Worm (Caenorhabditis elegans) whole organism, young adult: ENCODE data around the gene F52C6.3.

ENCODE experiments used
- B0035.1 ChIP-seq: sonication (generic microtip); optimal IDR thresholded peaks from 2 replicates; lab custom pipeline; 2016; ENCODE audit warnings: missing genetic modification characterization, mild to moderate bottlenecking, missing compliant biosample characterization, missing genotype, missing genetic modification reagents
- C06A6.2 ChIP-seq: fragments of 200-800 bp; sonication (Bioruptor generic); conservative IDR thresholded peaks from 2 replicates; pipeline ENCODE4 v1.3.6; 2022; ENCODE audit warnings: missing genetic modification characterization, missing compliant biosample characterization
- D2030.7 ChIP-seq: fragments of 200-800 bp; sonication (Bioruptor generic); IDR thresholded peaks from 2 replicates; pipeline ENCODE4 v1.3.6; 2022; ENCODE audit warnings: missing genetic modification reagents, missing genetic modification characterization, missing compliant biosample characterization
- F10E7.11 ChIP-seq: sonication (generic microtip); optimal IDR thresholded peaks from 2 replicates; lab custom pipeline; 2017; ENCODE audit warnings: mild to moderate bottlenecking, missing genetic modification characterization, moderate library complexity, missing compliant biosample characterization
- F37B4.10 ChIP-seq: fragments of 200-800 bp; sonication (Bioruptor generic); IDR thresholded peaks from 2 replicates; pipeline ENCODE4 v1.3.6; 2022; ENCODE audit warnings: missing genetic modification characterization, missing compliant biosample characterization
- F52B5.7 ChIP-seq: sonication (generic microtip); optimal IDR thresholded peaks from 2 replicates; lab custom pipeline; 2016; ENCODE audit warnings: mild to moderate bottlenecking, missing genetic modification characterization, missing compliant biosample characterization
- F55B11.4 ChIP-seq: sonication (generic microtip); optimal IDR thresholded peaks from 2 replicates; lab custom pipeline; 2016; ENCODE audit warnings: missing compliant biosample characterization, missing genetic modification characterization, borderline replicate concordance; ENCODE audit not compliant: insufficient read depth
- F57A8.1 ChIP-seq: fragments of 200-800 bp; sonication (Bioruptor generic); optimal IDR thresholded peaks from 2 replicates; lab custom pipeline; 2018; ENCODE audit warnings: mild to moderate bottlenecking, missing genetic modification characterization, moderate library complexity, missing compliant biosample characterization
- F57C9.4 ChIP-seq: sonication (generic microtip); optimal IDR thresholded peaks from 2 replicates; lab custom pipeline; 2017; ENCODE audit warnings: mild to moderate bottlenecking, missing genetic modification characterization, missing compliant biosample characterization
- K11D2.4 ChIP-seq: fragments of 200-800 bp; sonication (Bioruptor generic); IDR thresholded peaks from 2 replicates; pipeline ENCODE4 v1.3.6; 2022; ENCODE audit warnings: missing genetic modification reagents, missing genetic modification characterization, missing compliant biosample characterization
- Y53F4B.3 ChIP-seq: fragments of 200-800 bp; sonication (Bioruptor generic); IDR thresholded peaks from 2 replicates; pipeline ENCODE4 v1.3.6; 2022; ENCODE audit warnings: missing genetic modification reagents, missing genetic modification characterization, missing compliant biosample characterization
- Y56A3A.18 ChIP-seq: fragments of 200-800 bp; sonication (Bioruptor generic); IDR thresholded peaks from 2 replicates; pipeline ENCODE4 v1.3.6; 2022; ENCODE audit warnings: missing genetic modification reagents, missing genetic modification characterization, missing compliant biosample characterization
- akir-1 ChIP-seq: fragments of 200-800 bp; sonication (Bioruptor generic); optimal IDR thresholded peaks from 2 replicates; lab custom pipeline; 2018; ENCODE audit warnings: mild to moderate bottlenecking, missing genetic modification characterization, moderate library complexity, missing compliant biosample characterization
- aptf-2 ChIP-seq: fragments of 200-800 bp; sonication (Bioruptor generic); conservative IDR thresholded peaks from 2 replicates; pipeline ENCODE4 v1.3.6; 2022; ENCODE audit warnings: missing genetic modification reagents, missing genetic modification characterization, missing compliant biosample characterization
- atf-7 ChIP-seq: sonication (generic microtip); optimal IDR thresholded peaks from 2 replicates; lab custom pipeline; 2017; ENCODE audit warnings: mild to moderate bottlenecking, missing genetic modification characterization, missing compliant biosample characterization
- attf-3 ChIP-seq: fragments of 200-800 bp; sonication (Bioruptor generic); conservative IDR thresholded peaks from 2 replicates; pipeline ENCODE4 v1.3.6; 2022; ENCODE audit warnings: missing genetic modification reagents, missing genetic modification characterization, missing compliant biosample characterization
- attf-5 ChIP-seq: fragments of 200-800 bp; sonication (Bioruptor generic); optimal IDR thresholded peaks from 2 replicates; lab custom pipeline; 2018; ENCODE audit warnings: mild to moderate bottlenecking, missing genetic modification characterization, missing compliant biosample characterization
- bed-2 ChIP-seq: fragments of 200-800 bp; sonication (Bioruptor generic); IDR thresholded peaks from 2 replicates; pipeline ENCODE4 v1.3.6; 2022; ENCODE audit warnings: missing genetic modification reagents, missing genetic modification characterization, missing compliant biosample characterization
- cebp-1 ChIP-seq, 2 experiments: fragments of 200-800 bp in 1 of 2; sonication (Bioruptor generic) in 1 of 2; sonication (generic microtip) in 1 of 2; IDR thresholded peaks in 1 of 2; optimal IDR thresholded peaks in 1 of 2; 2 replicates each; pipeline versions ENCODE4 v1.3.6 to Lab custom; 2017 to 2022; ENCODE audit warnings: missing compliant biosample characterization in 2 of 2, missing genetic modification characterization in 2 of 2, mild to moderate bottlenecking in 1 of 2, missing genetic modification reagents in 1 of 2, moderate library complexity in 1 of 2
- die-1 ChIP-seq: sonication (generic microtip); optimal IDR thresholded peaks from 2 replicates; lab custom pipeline; 2016; ENCODE audit warnings: missing genotype, mild to moderate bottlenecking, missing genetic modification characterization, missing compliant biosample characterization
- hrde-1 ChIP-seq: sonication (generic microtip); optimal IDR thresholded peaks from 2 replicates; lab custom pipeline; 2016; ENCODE audit warnings: missing genetic modification characterization, mild to moderate bottlenecking, missing compliant biosample characterization, moderate library complexity, missing genotype, missing genetic modification reagents, borderline replicate concordance
- hsf-1 ChIP-seq: fragments of 200-800 bp; sonication (Bioruptor generic); IDR thresholded peaks from 2 replicates; pipeline ENCODE4 v1.3.6; 2022; ENCODE audit warnings: missing genetic modification reagents, missing genetic modification characterization, missing compliant biosample characterization
- lsl-1 ChIP-seq: fragments of 200-800 bp; sonication (Bioruptor generic); optimal IDR thresholded peaks from 2 replicates; lab custom pipeline; 2018; ENCODE audit warnings: mild to moderate bottlenecking, missing genetic modification characterization, moderate library complexity, missing compliant biosample characterization
- lsy-27 ChIP-seq: sonication (generic microtip); optimal IDR thresholded peaks from 2 replicates; lab custom pipeline; 2017; ENCODE audit warnings: missing genetic modification characterization, mild to moderate bottlenecking, missing compliant biosample characterization, antibody characterized with exemption, missing genotype, borderline replicate concordance; ENCODE audit not compliant: insufficient read depth
- mcd-1 ChIP-seq: fragments of 200-800 bp; sonication (Bioruptor generic); IDR thresholded peaks from 2 replicates; pipeline ENCODE4 v1.3.6; 2022; ENCODE audit warnings: missing genetic modification reagents, missing genetic modification characterization, missing compliant biosample characterization
- nfyb-1 ChIP-seq: fragments of 200-800 bp; sonication (Bioruptor generic); IDR thresholded peaks from 2 replicates; pipeline ENCODE4 v1.3.6; 2022; ENCODE audit warnings: missing genetic modification reagents, missing genetic modification characterization, missing compliant biosample characterization
- nhr-27 ChIP-seq: fragments of 200-800 bp; sonication (Bioruptor generic); optimal IDR thresholded peaks from 2 replicates; lab custom pipeline; 2018; ENCODE audit warnings: mild to moderate bottlenecking, missing genetic modification characterization, moderate library complexity, missing compliant biosample characterization
- pha-4 ChIP-seq: fragments of 150-350 bp; sonication (generic microtip); optimal IDR thresholded peaks from 2 replicates; lab custom pipeline; 2014; ENCODE audit warnings: missing biosample characterization, missing genetic modification reagents, missing genetic modification characterization
- sdz-38 ChIP-seq: sonication (generic microtip); optimal IDR thresholded peaks from 2 replicates; lab custom pipeline; 2016; ENCODE audit warnings: missing genotype, missing genetic modification characterization, missing compliant biosample characterization
- snpc-1.3 ChIP-seq: sonication (generic microtip); optimal IDR thresholded peaks from 2 replicates; lab custom pipeline; 2017; ENCODE audit warnings: missing genetic modification characterization, mild to moderate bottlenecking, missing compliant biosample characterization, antibody characterized with exemption, moderate library complexity, missing genotype, missing genetic modification reagents; ENCODE audit not compliant: insufficient read depth
- snpc-4 ChIP-seq, 5 experiments: fragments of 150-350 bp in 1 of 5; sonication (generic microtip) in 4 of 5; optimal IDR thresholded peaks; 2 replicates each; lab custom pipeline; 2014 to 2018; ENCODE audit warnings: missing genetic modification characterization in 5 of 5, missing biosample characterization in 3 of 5, antibody characterized with exemption in 2 of 5, mild to moderate bottlenecking in 2 of 5, missing compliant biosample characterization in 2 of 5, missing genotype in 2 of 5, moderate library complexity in 2 of 5, missing genetic modification reagents in 1 of 5
- sptf-2 ChIP-seq: fragments of 200-800 bp; sonication (Bioruptor generic); optimal IDR thresholded peaks from 2 replicates; lab custom pipeline; 2018; ENCODE audit warnings: mild to moderate bottlenecking, missing genetic modification characterization, missing compliant biosample characterization
- unc-130 ChIP-seq: sonication (generic microtip); optimal IDR thresholded peaks from 2 replicates; lab custom pipeline; 2016; ENCODE audit warnings: missing genetic modification reagents, missing genetic modification characterization, missing compliant biosample characterization
- xnd-1 ChIP-seq: sonication (generic microtip); optimal IDR thresholded peaks from 2 replicates; lab custom pipeline; 2016; ENCODE audit warnings: missing genotype, missing genetic modification reagents, missing genetic modification characterization, missing compliant biosample characterization
- zfh-2 ChIP-seq: fragments of 200-800 bp; sonication (Bioruptor generic); conservative IDR thresholded peaks from 2 replicates; pipeline ENCODE4 v1.3.6; 2022; ENCODE audit warnings: missing genetic modification reagents, missing genetic modification characterization, missing compliant biosample characterization
- ztf-25 ChIP-seq: fragments of 200-800 bp; sonication (Bioruptor generic); IDR thresholded peaks from 2 replicates; pipeline ENCODE4 v1.3.6; 2022; ENCODE audit warnings: missing genetic modification reagents, missing genetic modification characterization, missing compliant biosample characterization

The F52C6.3 gene

ce11 chrII:1899934-1900333 is 24.6 kb upstream of the F52C6.3 start, which contains the start of gene math-24:
TSS of gene math-24 (plus strand) at chrII:1900234.
- TF ChIP-seq attf-3 (no peak), F10E7.11 (tag; lab: Kevin White, UChicago) (no peak), snpc-4 (GFP tag; optimal IDR thresholded peaks at IDR 0.05; lab: Kevin White, UChicago) (no peak), snpc-4 (tag; optimal IDR thresholded peaks at IDR 0.05; lab: Kevin White, UChicago) (no peak), K11D2.4 (GFP tag; lab: Robert Waterston, UW) (no peak), snpc-1.3 (no peak), sptf-2 (no peak), lsl-1 (GFP tag; lab: Kevin White, UChicago) (no peak), ztf-25 (GFP tag; lab: Robert Waterston, UW) (no peak), pha-4 (no peak), akir-1 (GFP tag; lab: Kevin White, UChicago) (no peak), hrde-1 (tag; lab: Kevin White, UChicago) (no peak), F37B4.10 (no peak), lsy-27 (tag; lab: Kevin White, UChicago) (no peak), F52B5.7 (tag; lab: Kevin White, UChicago) (no peak), Y56A3A.18 (GFP tag; lab: Robert Waterston, UW) (no peak), hsf-1 (GFP tag; lab: Robert Waterston, UW) (no peak)

ce11 chrII:1901981-1902380 is 22.6 kb upstream of the F52C6.3 start, which contains the start of gene math-23:
TSS of gene math-23 (plus strand) at chrII:1902281.
- TF ChIP-seq sdz-38 (no peak), nhr-27 (tag; lab: Kevin White, UChicago) (no peak), C06A6.2 (GFP tag; lab: Robert Waterston, UW) (no peak), unc-130 (GFP tag; lab: Kevin White, UChicago) (no peak), atf-7 (tag; lab: Kevin White, UChicago) (no peak), die-1 (tag; lab: Kevin White, UChicago) (no peak), xnd-1 (tag; lab: Kevin White, UChicago) (no peak), nfyb-1 (no peak), aptf-2 (GFP tag; lab: Robert Waterston, UW) (no peak), F57A8.1 (GFP tag; lab: Kevin White, UChicago) (no peak), mcd-1 (GFP tag; lab: Robert Waterston, UW) (no peak), attf-5 (no peak), F57C9.4 (tag; lab: Kevin White, UChicago) (no peak), cebp-1 (GFP tag; IDR thresholded peaks at IDR 0.05; lab: Robert Waterston, UW) (no peak), cebp-1 (tag; optimal IDR thresholded peaks at IDR 0.05; lab: Kevin White, UChicago) (no peak), F55B11.4 (tag; lab: Kevin White, UChicago) (no peak), zfh-2 (no peak), B0035.1 (tag; lab: Kevin White, UChicago) (no peak), D2030.7 (GFP tag; lab: Robert Waterston, UW) (no peak), Y53F4B.3 (GFP tag; lab: Robert Waterston, UW) (no peak), bed-2 (GFP tag; lab: Robert Waterston, UW) (no peak)
